Worm (Caenorhabditis elegans): Measurements from ENCODE around the gene gst-8.

DNA sequence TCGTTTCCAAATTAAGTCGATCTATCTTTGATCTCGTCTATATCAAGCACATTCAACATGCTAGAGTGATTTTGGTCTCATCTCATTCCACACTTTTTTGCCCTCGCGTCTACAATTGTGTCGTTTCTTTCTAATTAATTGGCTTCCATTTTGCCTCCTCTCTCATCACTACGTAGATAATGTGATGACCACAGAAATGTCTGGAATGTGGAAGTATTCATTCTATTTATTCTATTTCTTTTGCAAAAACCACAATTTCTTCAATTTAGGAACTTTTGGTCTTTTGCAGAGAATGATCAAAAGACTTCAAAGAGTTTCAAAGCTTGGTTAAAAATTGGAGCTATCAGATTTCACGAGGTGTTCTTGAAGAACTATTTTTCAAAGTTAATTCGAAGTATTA lies 32.1 kb downstream of the gst-8 start:
- TF ChIP-seq unc-120 (tag; optimal IDR thresholded peaks at IDR 0.05; ENCODE audit: poor library complexity, severe bottlenecking): no peak
- no peak for TF ChIP-seq nhr-28 (tag; optimal IDR thresholded peaks at IDR 0.05)
- TF ChIP-seq sptf-1 (tag; optimal IDR thresholded peaks at IDR 0.05): no peak
- TF ChIP-seq elt-1 (tag; optimal IDR thresholded peaks at IDR 0.05; ENCODE audit: borderline replicate concordance, insufficient read depth): no peak
- no peak for TF ChIP-seq ztf-11 (tag; optimal IDR thresholded peaks at IDR 0.05)
- TF ChIP-seq snpc-4 (tag; optimal IDR thresholded peaks at IDR 0.05): no peak
- no peak for TF ChIP-seq lin-13 (tag; optimal IDR thresholded peaks at IDR 0.05)
- no peak for TF ChIP-seq elt-3 (tag; optimal IDR thresholded peaks at IDR 0.05)
- no peak for TF ChIP-seq nhr-76 (tag; optimal IDR thresholded peaks at IDR 0.05)
